Worm (Caenorhabditis elegans) whole organism, L3 larva: ENCODE results near the gene casy-1.

ENCODE experiments used
- mdl-1 ChIP-seq: fragments of 150-350 bp; optimal IDR thresholded peaks from 2 replicates; lab custom pipeline; 2014; ENCODE audit warnings: missing biosample characterization, missing genetic modification characterization
- sea-2 ChIP-seq: fragments of 150-350 bp; sonication (generic microtip); optimal IDR thresholded peaks from 4 replicates; lab custom pipeline; 2014; ENCODE audit warnings: missing biosample characterization, missing genetic modification reagents, missing genetic modification characterization
- skn-1 ChIP-seq: fragments of 150-350 bp; optimal IDR thresholded peaks from 2 replicates; lab custom pipeline; 2014; ENCODE audit warnings: missing biosample characterization, missing genetic modification characterization
- unc-62 ChIP-seq: fragments of 150-350 bp; sonication (generic microtip); optimal IDR thresholded peaks from 4 replicates; lab custom pipeline; 2014; ENCODE audit warnings: missing biosample characterization, missing genetic modification reagents, missing genetic modification characterization

DNA sequence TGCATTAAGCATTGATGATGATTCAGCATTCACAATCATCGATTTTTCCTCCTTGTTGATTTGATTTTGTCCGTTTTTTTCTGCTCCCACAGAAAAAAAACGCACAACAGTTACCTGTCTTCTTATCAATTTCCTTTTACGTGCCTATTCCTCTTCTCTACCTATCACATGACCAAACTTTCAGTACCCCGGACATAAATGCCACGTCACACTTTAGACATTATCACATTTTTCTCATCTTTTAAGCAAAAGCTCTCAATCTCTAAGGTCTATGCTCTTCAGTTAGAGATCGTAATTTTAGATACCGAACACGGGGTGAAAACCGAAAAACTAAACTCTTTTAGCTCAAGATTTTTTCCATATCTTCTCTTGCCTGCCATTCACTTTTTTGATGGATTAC, 20.5 kb downstream of the casy-1 start:
- TF ChIP-seq sea-2, result no peak
- TF ChIP-seq unc-62, result no peak
- TF ChIP-seq mdl-1, result no peak
- TF ChIP-seq skn-1, result no peak
